Worm (Caenorhabditis elegans): Measurements from ENCODE around the gene gad-3.

The gad-3 gene

ce11 chrV:9173789-9174188 lies 984 bp upstream of the gad-3 start, which contains the start of gene pqn-16:
TSS of gene pqn-16 (plus strand) at chrV:9174089.
- TF ChIP-seq tab-1 (GFP tag; IDR thresholded peaks at IDR 0.05) (no peak), T22C8.4 (GFP tag; IDR thresholded peaks at IDR 0.05) (no peak), med-1 (GFP tag; optimal IDR thresholded peaks at IDR 0.05; ENCODE audit: insufficient read depth) (no peak), cog-1 (tag; optimal IDR thresholded peaks at IDR 0.05) (no peak), ztf-29 (GFP tag; IDR thresholded peaks at IDR 0.05) (no peak), ref-1 (GFP tag; conservative IDR thresholded peaks at IDR 0.05) (no peak), flt-1 (GFP tag; IDR thresholded peaks at IDR 0.05) (no peak), klf-2 (GFP tag; conservative IDR thresholded peaks at IDR 0.05) (no peak), ztf-23 (GFP tag; IDR thresholded peaks at IDR 0.05) (no peak)

ce11 chrV:9168089-9168488 lies 4.7 kb downstream of the gad-3 start, which contains the start of gene B0222.11:
TSS of gene B0222.11 (minus strand) at chrV:9168189.
- TF ChIP-seq med-1 (GFP tag; optimal IDR thresholded peaks at IDR 0.05; ENCODE audit: insufficient read depth): no peak
- no peak for TF ChIP-seq tab-1 (GFP tag; IDR thresholded peaks at IDR 0.05)
- TF ChIP-seq cog-1 (tag; optimal IDR thresholded peaks at IDR 0.05): no peak
- TF ChIP-seq T22C8.4 (GFP tag; IDR thresholded peaks at IDR 0.05): no peak
- TF ChIP-seq ref-1 (GFP tag; conservative IDR thresholded peaks at IDR 0.05): no peak
- TF ChIP-seq flt-1 (GFP tag; IDR thresholded peaks at IDR 0.05): no peak
- TF ChIP-seq klf-2 (GFP tag; conservative IDR thresholded peaks at IDR 0.05): no peak
- no peak for TF ChIP-seq ztf-23 (GFP tag; IDR thresholded peaks at IDR 0.05)
- no peak for TF ChIP-seq ztf-29 (GFP tag; IDR thresholded peaks at IDR 0.05)

ce11 chrV:9166306-9166705 lies 6.5 kb downstream of the gad-3 start:
- TF ChIP-seq flt-1 (GFP tag; IDR thresholded peaks at IDR 0.05) (no peak), T22C8.4 (GFP tag; IDR thresholded peaks at IDR 0.05) (no peak), ztf-29 (GFP tag; IDR thresholded peaks at IDR 0.05) (no peak), klf-2 (GFP tag; conservative IDR thresholded peaks at IDR 0.05) (no peak), tab-1 (GFP tag; IDR thresholded peaks at IDR 0.05) (no peak), ztf-23 (GFP tag; IDR thresholded peaks at IDR 0.05) (no peak), cog-1 (tag; optimal IDR thresholded peaks at IDR 0.05) (no peak), med-1 (GFP tag; optimal IDR thresholded peaks at IDR 0.05; ENCODE audit: insufficient read depth) (no peak), ref-1 (GFP tag; conservative IDR thresholded peaks at IDR 0.05) (no peak)

ce11 chrV:9165073-9165699 lies 7.6 kb downstream of the gad-3 start, which contains the start of gene col-10:
TSS of gene col-10 (minus strand) at chrV:9165307.
- no peak for TF ChIP-seq klf-2 (GFP tag; conservative IDR thresholded peaks at IDR 0.05)
- TF ChIP-seq med-1 (GFP tag; optimal IDR thresholded peaks at IDR 0.05; ENCODE audit: insufficient read depth): no peak
- no peak for TF ChIP-seq ztf-23 (GFP tag; IDR thresholded peaks at IDR 0.05)
- TF ChIP-seq flt-1 (GFP tag; IDR thresholded peaks at IDR 0.05): no peak
- TF ChIP-seq tab-1 (GFP tag; IDR thresholded peaks at IDR 0.05): no peak
- TF ChIP-seq ztf-29 (GFP tag; IDR thresholded peaks at IDR 0.05): no peak
- no peak for TF ChIP-seq ref-1 (GFP tag; conservative IDR thresholded peaks at IDR 0.05)
- no peak for TF ChIP-seq T22C8.4 (GFP tag; IDR thresholded peaks at IDR 0.05)
- no peak for TF ChIP-seq cog-1 (tag; optimal IDR thresholded peaks at IDR 0.05)

- TF ChIP-seq med-1 (GFP tag; optimal IDR thresholded peaks at IDR 0.05; ENCODE audit: insufficient read depth) (no peak), ref-1 (GFP tag; conservative IDR thresholded peaks at IDR 0.05) (no peak), ztf-23 (GFP tag; IDR thresholded peaks at IDR 0.05) (no peak), tab-1 (GFP tag; IDR thresholded peaks at IDR 0.05) (no peak), ztf-29 (GFP tag; IDR thresholded peaks at IDR 0.05) (no peak), T22C8.4 (GFP tag; IDR thresholded peaks at IDR 0.05) (no peak), klf-2 (GFP tag; conservative IDR thresholded peaks at IDR 0.05) (no peak), cog-1 (tag; optimal IDR thresholded peaks at IDR 0.05) (no peak), flt-1 (GFP tag; IDR thresholded peaks at IDR 0.05) (no peak)
These were observed 8.9 kb downstream of the gad-3 start for ce11 chrV:9163897-9164296.

ce11 chrV:9162955-9163468 lies 9.8 kb downstream of the gad-3 start, which contains the start of gene col-145:
TSS of gene col-145 (minus strand) at chrV:9163005.
- TF ChIP-seq med-1 (GFP tag; optimal IDR thresholded peaks at IDR 0.05; ENCODE audit: insufficient read depth): no peak
- no peak for TF ChIP-seq ref-1 (GFP tag; conservative IDR thresholded peaks at IDR 0.05)
- TF ChIP-seq klf-2 (GFP tag; conservative IDR thresholded peaks at IDR 0.05): no peak
- no peak for TF ChIP-seq ztf-23 (GFP tag; IDR thresholded peaks at IDR 0.05)
- TF ChIP-seq T22C8.4 (GFP tag; IDR thresholded peaks at IDR 0.05): no peak
- no peak for TF ChIP-seq ztf-29 (GFP tag; IDR thresholded peaks at IDR 0.05)
- TF ChIP-seq flt-1 (GFP tag; IDR thresholded peaks at IDR 0.05): no peak
- no peak for TF ChIP-seq cog-1 (tag; optimal IDR thresholded peaks at IDR 0.05)
- no peak for TF ChIP-seq tab-1 (GFP tag; IDR thresholded peaks at IDR 0.05)

- TF ChIP-seq flt-1 (GFP tag; IDR thresholded peaks at IDR 0.05): no peak
- TF ChIP-seq ref-1 (GFP tag; conservative IDR thresholded peaks at IDR 0.05): no peak
- TF ChIP-seq ztf-29 (GFP tag; IDR thresholded peaks at IDR 0.05): no peak
- no peak for TF ChIP-seq ztf-23 (GFP tag; IDR thresholded peaks at IDR 0.05)
- no peak for TF ChIP-seq klf-2 (GFP tag; conservative IDR thresholded peaks at IDR 0.05)
- no peak for TF ChIP-seq med-1 (GFP tag; optimal IDR thresholded peaks at IDR 0.05; ENCODE audit: insufficient read depth)
- TF ChIP-seq T22C8.4 (GFP tag; IDR thresholded peaks at IDR 0.05): no peak
- TF ChIP-seq cog-1 (tag; optimal IDR thresholded peaks at IDR 0.05): no peak
- no peak for TF ChIP-seq tab-1 (GFP tag; IDR thresholded peaks at IDR 0.05)
These were observed 10.6 kb downstream of the gad-3 start for ce11 chrV:9162118-9162729.

ce11 chrV:9160224-9160886 lies 12.4 kb downstream of the gad-3 start, which contains the start of gene col-144:
TSS of gene col-144 (minus strand) at chrV:9160642.
- TF ChIP-seq ztf-29 (GFP tag; IDR thresholded peaks at IDR 0.05) (no peak), T22C8.4 (GFP tag; IDR thresholded peaks at IDR 0.05) (no peak), ref-1 (GFP tag; conservative IDR thresholded peaks at IDR 0.05) (no peak), tab-1 (GFP tag; IDR thresholded peaks at IDR 0.05) (no peak), med-1 (GFP tag; optimal IDR thresholded peaks at IDR 0.05; ENCODE audit: insufficient read depth) (no peak), flt-1 (GFP tag; IDR thresholded peaks at IDR 0.05) (no peak), ztf-23 (GFP tag; IDR thresholded peaks at IDR 0.05) (no peak), klf-2 (GFP tag; conservative IDR thresholded peaks at IDR 0.05) (no peak), cog-1 (tag; optimal IDR thresholded peaks at IDR 0.05) (no peak)

All from whole organism, midembryonic.